Fruit fly (Drosophila melanogaster): ENCODE measurements around the gene mtgo.

mtgo gene

DNA sequence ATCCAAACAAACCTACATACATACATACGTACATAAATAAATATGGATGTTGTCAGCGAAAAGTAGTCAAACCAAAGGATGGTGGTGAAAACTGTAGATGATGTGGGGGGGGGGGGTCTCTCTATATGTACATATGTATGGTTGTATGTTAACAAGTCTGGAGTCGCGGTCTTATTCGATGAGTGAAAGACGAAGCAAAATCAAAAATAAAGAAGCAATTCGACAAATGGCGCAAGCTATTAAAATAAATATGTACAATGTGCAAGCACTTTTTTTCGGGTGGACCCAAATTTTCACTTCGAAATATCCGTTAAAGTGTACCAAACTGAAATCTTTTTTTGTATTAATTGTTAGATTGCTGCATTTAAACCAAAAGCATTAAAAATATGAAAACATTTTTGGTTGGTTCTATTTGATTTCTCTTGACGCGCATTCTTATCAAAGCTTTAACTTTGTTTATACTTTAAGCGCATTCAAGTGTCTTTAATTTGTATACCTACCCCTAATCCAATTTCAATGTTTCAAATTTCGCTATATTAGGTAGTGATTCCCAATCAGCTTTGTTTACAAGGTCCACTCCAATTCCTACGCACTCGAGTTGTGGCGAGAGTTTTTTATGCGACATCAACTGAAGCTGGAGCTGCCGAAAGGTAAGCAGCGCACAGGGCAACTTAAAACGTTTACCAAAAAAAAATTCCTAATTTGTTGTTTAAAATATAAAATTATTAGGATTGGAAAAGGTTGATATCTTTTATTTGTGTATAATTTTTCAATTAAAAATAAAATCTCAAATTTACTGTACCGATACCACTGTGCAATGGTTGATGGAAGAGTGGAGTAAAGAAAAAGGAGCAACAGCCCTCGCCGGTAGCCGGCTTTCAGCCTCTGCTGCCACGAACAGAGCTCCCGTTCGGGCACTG is 139.4 kb downstream of the mtgo start, which contains the start of gene CG31807 (continued):
- TF ChIP-seq CG10431 (GFP tag; optimal IDR thresholded peaks at IDR 0.05) (peak; percentile 28), slp2 (GFP tag; optimal IDR thresholded peaks at IDR 0.05) (peak; percentile 34), Doc3 (GFP tag; IDR thresholded peaks at IDR 0.05; ENCODE audit: partially characterized antibody) (no peak), tx (GFP tag; optimal IDR thresholded peaks at IDR 0.05) (peak; percentile 32), Ets97D (GFP tag; optimal IDR thresholded peaks at IDR 0.05) (no peak), ken (GFP tag; IDR thresholded peaks at IDR 0.05) (0 out of 3 replicates have a peak, but pooled peaks have one; percentile 38), btn (GFP tag; optimal IDR thresholded peaks at IDR 0.05) (peak; percentile 41), CG16779 (GFP tag; IDR thresholded peaks at IDR 0.05) (no peak), gfzf (GFP tag; optimal IDR thresholded peaks at IDR 0.05) (no peak), twi (tag; optimal IDR thresholded peaks at IDR 0.05) (peak; percentile 51), hbn (GFP tag; IDR thresholded peaks at IDR 0.05; ENCODE audit: partially characterized antibody) (no peak), bsh (GFP tag; optimal IDR thresholded peaks at IDR 0.05) (peak; percentile 83 to 98), H15 (GFP tag; IDR thresholded peaks at IDR 0.05) (no peak), CG13775 (GFP tag; optimal IDR thresholded peaks at IDR 0.05) (peak; percentile 78), lov (optimal IDR thresholded peaks at IDR 0.05) (no peak), lov (GFP tag; IDR thresholded peaks at IDR 0.05) (0 out of 3 replicates have a peak, but pooled peaks have one; percentile 30), CG14667 (GFP tag; IDR thresholded peaks at IDR 0.05) (no peak; the same call in 1 of the 2 replicates), eve (GFP tag; optimal IDR thresholded peaks at IDR 0.05) (peak in 1 of 2 experiments; percentile 88), CG14860 (GFP tag; IDR thresholded peaks at IDR 0.05; ENCODE audit: partially characterized antibody) (no peak), CG1647 (GFP tag; optimal IDR thresholded peaks at IDR 0.05) (peak; percentile 30), CoRest (tag; optimal IDR thresholded peaks at IDR 0.05) (peak; percentile 63), Asciz (GFP tag; optimal IDR thresholded peaks at IDR 0.05) (peak; percentile 71), CG15479 (GFP tag; optimal IDR thresholded peaks at IDR 0.05) (no peak), wek (GFP tag; optimal IDR thresholded peaks at IDR 0.05) (no peak), Dek (tag; optimal IDR thresholded peaks at IDR 0.05) (peak; percentile 61), unc-4 (GFP tag; IDR thresholded peaks at IDR 0.05; ENCODE audit: partially characterized antibody) (no peak), CrebB (tag; optimal IDR thresholded peaks at IDR 0.05) (peak; percentile 79), dimm (GFP tag; IDR thresholded peaks at IDR 0.05) (no peak; the same call in 1 of the 2 replicates), fd3F (GFP tag; optimal IDR thresholded peaks at IDR 0.05) (peak; percentile 45), nom (GFP tag; optimal IDR thresholded peaks at IDR 0.05) (peak; percentile 95), tio (GFP tag; optimal IDR thresholded peaks at IDR 0.05) (peak; percentile 51), Hmr (GFP tag; optimal IDR thresholded peaks at IDR 0.05) (peak; percentile 82), CG2712 (tag; optimal IDR thresholded peaks at IDR 0.05) (peak; percentile 80), CG3065 (GFP tag; optimal IDR thresholded peaks at IDR 0.05) (no peak), Awh (GFP tag; IDR thresholded peaks at IDR 0.05) (peak; percentile 50; the same call in 1 of the 2 replicates), Hsf (GFP tag; optimal IDR thresholded peaks at IDR 0.05) (peak; percentile 84), klu (GFP tag; IDR thresholded peaks at IDR 0.05) (no peak), so (GFP tag; IDR thresholded peaks at IDR 0.05) (no peak; the same call in 2 of the 3 replicates), nau (GFP tag; optimal IDR thresholded peaks at IDR 0.05) (peak; percentile 52), dysf (GFP tag; IDR thresholded peaks at IDR 0.05) (peak; percentile 60; the same call in 1 of the 3 replicates), ERR (GFP tag; optimal IDR thresholded peaks at IDR 0.05) (peak; percentile 6), MESR4 (GFP tag; optimal IDR thresholded peaks at IDR 0.05) (no peak), zfh2 (GFP tag; optimal IDR thresholded peaks at IDR 0.05) (peak; percentile 43), Elba2 (GFP tag; optimal IDR thresholded peaks at IDR 0.05) (no peak), Oli (tag; optimal IDR thresholded peaks at IDR 0.05) (peak; percentile 87), gcm (GFP tag; optimal IDR thresholded peaks at IDR 0.05) (peak; percentile 85), Mad (GFP tag; optimal IDR thresholded peaks at IDR 0.05) (no peak), CG6765 (GFP tag; optimal IDR thresholded peaks at IDR 0.05) (peak; percentile 26)

All from whole organism, embryonic.